Worm (Caenorhabditis elegans) whole organism, midembryonic: ENCODE data around the gene T10B5.8.
"Not testable (repeated sequence)": the region's sequence is repeated elsewhere in the genome, so short reads cannot be mapped to it uniquely, and the experiment has no call there.

Experiments used
- T22C8.4 ChIP-seq: fragments of 200-800 bp; sonication (Bioruptor generic); IDR thresholded peaks from 2 replicates; pipeline ENCODE4 v1.3.6; 2022; ENCODE audit warnings: missing genetic modification characterization, missing compliant biosample characterization
- cog-1 ChIP-seq: sonication (generic microtip); optimal IDR thresholded peaks from 2 replicates; lab custom pipeline; 2016; ENCODE audit warnings: missing genetic modification characterization, missing compliant biosample characterization
- flt-1 ChIP-seq: fragments of 200-800 bp; sonication (Bioruptor generic); IDR thresholded peaks from 2 replicates; pipeline ENCODE4 v1.3.6; 2022; ENCODE audit warnings: missing genetic modification characterization, missing compliant biosample characterization
- klf-2 ChIP-seq: fragments of 200-800 bp; sonication (Bioruptor generic); conservative IDR thresholded peaks from 2 replicates; pipeline ENCODE4 v1.3.6; 2022; ENCODE audit warnings: missing genetic modification reagents, missing genetic modification characterization, missing compliant biosample characterization
- med-1 ChIP-seq: sonication (generic microtip); optimal IDR thresholded peaks from 2 replicates; lab custom pipeline; 2017; ENCODE audit warnings: missing genetic modification characterization, mild to moderate bottlenecking, missing compliant biosample characterization, antibody characterized with exemption, missing genetic modification reagents; ENCODE audit not compliant: insufficient read depth
- ref-1 ChIP-seq: fragments of 200-800 bp; sonication (Bioruptor generic); conservative IDR thresholded peaks from 2 replicates; pipeline ENCODE4 v1.3.6; 2022; ENCODE audit warnings: missing genetic modification reagents, missing genetic modification characterization, missing compliant biosample characterization
- tab-1 ChIP-seq: fragments of 200-800 bp; sonication (Bioruptor generic); IDR thresholded peaks from 2 replicates; pipeline ENCODE4 v1.3.6; 2022; ENCODE audit warnings: missing genetic modification characterization, missing compliant biosample characterization
- ztf-23 ChIP-seq: fragments of 200-800 bp; sonication (Bioruptor generic); IDR thresholded peaks from 2 replicates; pipeline ENCODE4 v1.3.6; 2022; ENCODE audit warnings: missing genetic modification reagents, missing genetic modification characterization, missing compliant biosample characterization
- ztf-29 ChIP-seq: fragments of 200-800 bp; sonication (Bioruptor generic); IDR thresholded peaks from 2 replicates; pipeline ENCODE4 v1.3.6; 2022; ENCODE audit warnings: missing genetic modification reagents, missing genetic modification characterization, missing compliant biosample characterization

The T10B5.8 gene

DNA sequence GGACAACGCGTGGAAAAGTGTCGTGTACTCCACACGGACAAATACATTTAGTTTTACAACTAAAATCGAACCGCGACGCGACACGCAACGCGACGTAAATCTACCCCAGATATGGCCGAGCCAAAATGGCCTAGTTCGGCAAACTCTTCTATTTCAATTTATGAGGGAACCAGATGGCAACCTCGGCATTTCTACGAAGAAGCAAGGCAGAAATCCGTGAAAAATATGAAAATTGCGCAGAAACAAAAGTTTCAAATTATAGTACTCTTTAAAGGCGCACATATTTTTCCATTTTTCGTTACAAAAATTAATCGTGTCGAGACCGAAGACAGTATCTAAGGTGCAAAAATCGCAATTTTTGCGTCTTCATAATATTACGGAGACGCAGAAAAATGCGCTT is 27.1 kb upstream of the T10B5.8 start, which contains the start of gene Y46H3A.5:
Gene Y46H3A.5 (minus strand): TSS at position 101 of the 400 bp plus-strand sequence.
- not testable (repeated sequence) for TF ChIP-seq ztf-29 (GFP tag; lab: Robert Waterston, UW); cog-1 (tag; lab: Kevin White, UChicago); klf-2 (GFP tag; lab: Robert Waterston, UW)

DNA sequence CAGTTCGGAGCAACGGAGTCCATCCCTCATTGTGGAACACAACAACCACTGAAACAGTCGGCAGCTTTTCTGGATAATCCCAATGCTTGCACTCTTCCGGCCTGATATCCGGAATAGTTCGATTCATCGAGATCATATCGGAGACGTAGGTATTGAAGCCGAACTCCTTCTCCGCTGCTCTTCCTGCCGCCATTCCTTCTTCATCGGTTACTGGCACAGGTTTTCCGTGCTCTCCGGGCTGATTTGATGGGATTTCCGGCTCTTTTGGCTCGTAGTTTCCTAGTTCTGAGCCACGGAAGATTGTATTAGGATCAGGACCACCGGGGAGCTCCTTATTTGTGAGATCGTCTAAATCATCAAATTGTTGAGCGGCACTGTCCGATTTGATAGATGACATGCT is 21.8 kb upstream of the T10B5.8 start:
- TF ChIP-seq flt-1 (GFP tag; lab: Robert Waterston, UW) (no peak), ztf-23 (no peak), med-1 (no peak), klf-2 (GFP tag; lab: Robert Waterston, UW) (no peak), cog-1 (tag; lab: Kevin White, UChicago) (no peak), ztf-29 (GFP tag; lab: Robert Waterston, UW) (no peak), ref-1 (GFP tag; lab: Robert Waterston, UW) (no peak)

DNA sequence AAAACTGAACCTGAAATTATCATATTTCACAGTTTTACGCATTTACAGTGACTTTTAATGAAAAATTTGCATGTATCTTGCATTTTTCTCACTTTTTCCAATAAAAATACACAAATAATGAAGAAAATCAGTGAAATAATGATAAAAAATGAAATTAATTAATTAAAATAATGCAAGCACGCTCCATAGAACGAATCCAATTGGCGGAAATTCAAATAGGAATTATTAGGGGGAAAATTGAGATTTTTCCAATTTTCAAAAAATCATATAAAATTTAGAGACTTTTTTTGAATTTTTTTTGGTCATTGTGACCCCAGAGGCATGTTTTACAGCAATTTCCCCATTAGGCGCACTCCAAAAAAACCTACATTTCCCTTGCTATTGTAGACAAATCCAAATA is 21.1 kb upstream of the T10B5.8 start:
- TF ChIP-seq tab-1 (GFP tag; lab: Robert Waterston, UW) (no peak), ztf-23 (no peak), T22C8.4 (GFP tag; lab: Robert Waterston, UW) (no peak), ref-1 (GFP tag; lab: Robert Waterston, UW) (no peak), med-1 (no peak), cog-1 (tag; lab: Kevin White, UChicago) (no peak), klf-2 (GFP tag; lab: Robert Waterston, UW) (no peak), flt-1 (GFP tag; lab: Robert Waterston, UW) (no peak), ztf-29 (GFP tag; lab: Robert Waterston, UW) (no peak)

DNA sequence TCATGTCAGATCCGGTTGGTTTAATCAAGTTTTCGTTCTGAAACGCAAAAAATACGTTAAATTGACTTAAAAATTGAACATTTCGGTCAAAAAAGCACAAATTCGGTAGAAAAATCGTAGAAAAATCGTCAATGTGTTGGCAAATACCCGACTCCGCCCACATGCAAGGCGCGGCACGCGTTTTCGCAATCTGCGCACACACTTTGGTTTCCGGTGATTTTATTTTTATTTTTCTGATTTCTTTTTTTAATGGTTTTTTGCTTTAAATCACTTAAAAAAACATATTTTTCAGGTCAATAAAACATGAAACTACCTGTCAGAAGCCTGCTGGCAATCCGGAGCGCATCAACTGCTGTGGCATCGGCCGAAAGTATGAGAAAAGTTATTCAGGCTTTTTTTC is 20.6 kb upstream of the T10B5.8 start, which contains the start of the genes gly-7 and mrpl-39:
Gene gly-7 (minus strand): TSS at position 37 of the 400 bp plus-strand sequence.
Gene mrpl-39 (plus strand): TSS at position 293 of the 400 bp plus-strand sequence.
- TF ChIP-seq T22C8.4 (GFP tag; lab: Robert Waterston, UW) (no peak), flt-1 (GFP tag; lab: Robert Waterston, UW) (peak; percentile 46; the same call in 1 of the 2 replicates), ztf-23 (peak; percentile 76), med-1 (peak; percentile 81), tab-1 (GFP tag; lab: Robert Waterston, UW) (peak; percentile 67; the same call in 1 of the 2 replicates), cog-1 (tag; lab: Kevin White, UChicago) (no peak), ztf-29 (GFP tag; lab: Robert Waterston, UW) (no peak), ref-1 (GFP tag; lab: Robert Waterston, UW) (0 out of 2 replicates have a peak, but pooled peaks have one; percentile 37), klf-2 (GFP tag; lab: Robert Waterston, UW) (0 out of 2 replicates have a peak, but pooled peaks have one; percentile 53)

DNA sequence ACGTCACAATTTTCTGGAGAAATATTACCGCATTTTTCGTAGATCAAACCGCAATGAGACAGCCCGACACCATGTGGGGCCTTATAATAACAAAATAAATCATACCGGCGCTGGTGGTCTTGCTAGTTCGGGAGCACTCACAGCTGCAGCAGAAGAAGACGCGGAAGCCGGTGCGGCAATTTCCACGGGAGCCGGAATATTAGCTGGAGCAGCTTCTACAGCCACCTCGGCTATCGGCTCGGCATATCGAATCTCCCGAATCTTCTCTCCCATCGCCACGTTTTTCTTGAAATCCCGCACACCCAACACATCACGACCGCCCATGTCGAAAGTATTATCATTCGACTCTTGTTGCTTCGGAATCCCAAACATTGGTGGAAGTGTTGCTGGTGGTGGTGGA is 17.3 kb upstream of the T10B5.8 start:
- TF ChIP-seq T22C8.4 (GFP tag; lab: Robert Waterston, UW): no peak
- no peak for TF ChIP-seq flt-1 (GFP tag; lab: Robert Waterston, UW)

DNA sequence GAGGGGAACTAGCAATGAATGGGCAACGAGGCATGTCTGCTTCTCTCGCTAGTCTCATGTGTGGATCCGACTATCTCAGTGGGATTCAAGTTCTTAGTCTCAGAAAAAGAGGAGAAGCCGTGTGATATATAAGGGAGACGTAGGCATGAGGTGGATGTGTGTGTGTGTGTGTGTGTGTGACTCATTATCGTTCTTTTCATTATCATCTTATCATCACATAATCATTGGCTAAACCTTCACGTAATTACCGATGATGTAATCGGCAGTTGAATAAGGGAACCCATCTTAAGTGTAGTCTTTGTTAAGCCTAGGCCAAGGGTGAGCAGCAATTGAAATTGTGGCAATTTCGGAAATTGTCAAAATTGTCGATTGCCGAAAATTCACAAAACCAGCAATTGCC is 11.9 kb upstream of the T10B5.8 start, which contains the start of gene Y32G9B.1:
Gene Y32G9B.1 (minus strand): TSS at position 101 of the 400 bp plus-strand sequence.
- TF ChIP-seq med-1 (no peak), T22C8.4 (GFP tag; lab: Robert Waterston, UW) (no peak), flt-1 (GFP tag; lab: Robert Waterston, UW) (no peak)

DNA sequence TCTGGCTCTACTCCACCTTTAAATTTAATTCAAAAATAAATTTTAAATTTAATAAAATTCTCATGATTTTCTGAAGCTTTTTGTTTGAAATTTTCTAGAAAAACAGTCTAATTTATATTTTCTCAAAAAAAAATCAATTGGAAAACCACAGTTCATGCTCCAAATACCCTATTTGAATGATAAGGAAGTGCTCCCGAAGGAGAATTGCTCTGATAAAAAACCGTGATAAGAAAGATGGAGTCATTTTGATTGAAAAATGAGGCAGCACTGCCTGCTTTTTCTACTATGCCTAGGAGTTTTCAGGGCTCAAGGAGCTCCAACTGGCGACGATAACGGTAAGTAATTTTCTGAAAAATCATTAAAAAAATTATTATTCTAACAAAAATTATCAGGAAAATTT is 4.1 kb downstream of the T10B5.8 start, which contains the start of gene T10B5.7:
Gene T10B5.7 (plus strand): TSS at position 225 of the 400 bp plus-strand sequence.
- TF ChIP-seq cog-1 (tag; lab: Kevin White, UChicago) (no peak), ref-1 (GFP tag; lab: Robert Waterston, UW) (no peak), flt-1 (GFP tag; lab: Robert Waterston, UW) (no peak), tab-1 (GFP tag; lab: Robert Waterston, UW) (no peak), ztf-29 (GFP tag; lab: Robert Waterston, UW) (no peak), T22C8.4 (GFP tag; lab: Robert Waterston, UW) (no peak), med-1 (no peak), klf-2 (GFP tag; lab: Robert Waterston, UW) (no peak), ztf-23 (no peak)

DNA sequence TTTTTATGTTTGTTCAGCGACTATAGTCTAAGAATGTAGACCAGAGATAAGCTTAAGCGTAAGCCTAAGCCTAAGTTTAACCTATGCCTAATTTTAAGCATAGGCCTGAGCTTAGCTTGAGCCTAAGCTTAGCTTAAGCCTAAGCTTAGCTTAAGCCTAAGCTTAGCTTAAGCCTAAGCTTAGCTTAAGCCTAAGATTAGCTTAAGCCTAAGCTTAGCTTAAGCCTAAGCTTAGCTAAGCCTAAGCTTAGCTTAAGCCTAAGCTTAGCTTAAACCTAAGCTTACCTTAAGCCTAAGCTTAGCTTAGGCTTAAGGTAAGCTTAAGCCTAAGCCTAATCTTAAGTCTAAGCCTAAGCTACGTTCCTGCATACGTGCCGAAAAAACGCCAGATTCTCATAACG is 6.7 kb downstream of the T10B5.8 start:
- TF ChIP-seq ztf-29 (GFP tag; lab: Robert Waterston, UW): peak; percentile 68; the same call in 1 of the 2 replicates
- TF ChIP-seq klf-2 (GFP tag; lab: Robert Waterston, UW): no peak

DNA sequence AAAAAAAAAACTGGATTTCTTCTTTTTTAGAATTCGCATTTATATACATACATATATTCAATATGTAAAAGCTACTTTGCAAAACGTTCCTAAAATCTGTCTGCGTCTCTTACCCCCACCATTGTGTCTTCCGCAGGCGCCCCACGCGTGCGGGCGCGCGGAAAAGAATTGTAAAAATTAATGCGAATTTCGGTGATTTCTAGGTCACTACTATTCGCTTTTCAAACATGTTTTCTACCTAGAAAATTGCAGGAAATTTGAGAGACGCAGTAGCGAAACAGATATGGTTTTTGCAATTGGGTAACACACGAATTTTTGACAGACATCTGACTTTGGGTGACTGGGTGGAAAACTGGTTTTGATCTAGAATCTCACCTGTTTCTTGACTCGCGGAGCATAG is 13.2 kb downstream of the T10B5.8 start:
- TF ChIP-seq ref-1 (GFP tag; lab: Robert Waterston, UW): no peak
- TF ChIP-seq klf-2 (GFP tag; lab: Robert Waterston, UW): no peak
- TF ChIP-seq T22C8.4 (GFP tag; lab: Robert Waterston, UW): no peak
- no peak for TF ChIP-seq flt-1 (GFP tag; lab: Robert Waterston, UW)
- TF ChIP-seq ztf-23: no peak
- TF ChIP-seq tab-1 (GFP tag; lab: Robert Waterston, UW): no peak
- no peak for TF ChIP-seq ztf-29 (GFP tag; lab: Robert Waterston, UW)
- no peak for TF ChIP-seq cog-1 (tag; lab: Kevin White, UChicago)
- no peak for TF ChIP-seq med-1

DNA sequence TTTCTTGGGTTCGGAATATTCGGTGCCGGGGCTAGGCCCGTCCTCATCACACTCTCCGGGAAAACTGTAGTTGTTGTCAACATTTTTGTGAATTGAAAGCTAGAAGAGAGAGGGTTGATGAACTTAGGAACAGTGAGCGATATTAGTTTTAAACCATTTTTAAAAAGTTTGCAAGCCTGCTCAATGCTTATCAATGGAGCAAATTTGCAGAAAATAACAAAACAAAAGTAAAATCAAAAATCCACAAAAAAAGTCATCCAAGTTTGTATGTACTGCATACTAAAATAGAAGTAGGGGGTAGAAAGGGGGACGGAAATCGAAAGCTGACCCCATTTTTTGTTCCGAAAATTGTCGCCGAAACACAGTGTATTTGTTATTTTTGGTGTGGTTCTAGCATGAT is 14.3 kb downstream of the T10B5.8 start, which contains the start of gene T10B5.10:
Gene T10B5.10 (minus strand): TSS at position 101 of the 400 bp plus-strand sequence.
- no peak for TF ChIP-seq med-1
- no peak for TF ChIP-seq cog-1 (tag; lab: Kevin White, UChicago)
- no peak for TF ChIP-seq ztf-29 (GFP tag; lab: Robert Waterston, UW)
- TF ChIP-seq klf-2 (GFP tag; lab: Robert Waterston, UW): no peak
- no peak for TF ChIP-seq T22C8.4 (GFP tag; lab: Robert Waterston, UW)
- TF ChIP-seq ref-1 (GFP tag; lab: Robert Waterston, UW): no peak
- no peak for TF ChIP-seq tab-1 (GFP tag; lab: Robert Waterston, UW)
- TF ChIP-seq flt-1 (GFP tag; lab: Robert Waterston, UW): no peak
- TF ChIP-seq ztf-23: no peak
